Fruit fly (Drosophila melanogaster) whole organism, prepupa: ENCODE results near the gene CG1582.

ENCODE experiments used
- Blimp-1 ChIP-seq: fragments of 200-800 bp; sonication (Bioruptor generic); optimal IDR thresholded peaks from 3 replicates; lab custom pipeline; 2017; ENCODE audit warnings: missing biosample characterization, missing genetic modification characterization, mild to moderate bottlenecking, moderate library complexity, missing genetic modification reagents
- CG10669 ChIP-seq: fragments of 200-800 bp; sonication (Bioruptor generic); optimal IDR thresholded peaks from 3 replicates; lab custom pipeline; 2018; ENCODE audit warnings: missing biosample characterization, mild to moderate bottlenecking, missing genetic modification characterization, moderate library complexity
- CG11294 ChIP-seq: fragments of 200-800 bp; sonication (Bioruptor generic); IDR thresholded peaks from 2 replicates; pipeline ENCODE4 v1.3.6; 2022; ENCODE audit warnings: missing biosample characterization, missing genetic modification characterization
- CG11762 ChIP-seq: fragments of 200-800 bp; sonication (Bioruptor generic); optimal IDR thresholded peaks from 3 replicates; lab custom pipeline; 2016; ENCODE audit warnings: missing biosample characterization, missing genetic modification characterization; ENCODE audit not compliant: insufficient read depth
- CG11902 ChIP-seq: fragments of 200-800 bp; sonication (Bioruptor generic); optimal IDR thresholded peaks from 3 replicates; lab custom pipeline; 2016; ENCODE audit warnings: missing biosample characterization, missing genetic modification characterization
- CG15336 ChIP-seq: fragments of 200-800 bp; sonication (Bioruptor generic); IDR thresholded peaks from 2 replicates; pipeline ENCODE4 v1.3.6; 2022; ENCODE audit warnings: missing biosample characterization, missing genetic modification characterization
- CG16779 ChIP-seq: fragments of 200-800 bp; sonication (Bioruptor generic); optimal IDR thresholded peaks from 3 replicates; lab custom pipeline; 2017; ENCODE audit warnings: missing biosample characterization, mild to moderate bottlenecking, missing genetic modification characterization
- CG31627 ChIP-seq: fragments of 200-800 bp; sonication (Bioruptor generic); optimal IDR thresholded peaks from 3 replicates; lab custom pipeline; 2016; ENCODE audit warnings: missing biosample characterization, missing genetic modification characterization
- CG32006 ChIP-seq: fragments of 200-800 bp; sonication (Bioruptor generic); optimal IDR thresholded peaks from 3 replicates; lab custom pipeline; 2017; ENCODE audit warnings: missing biosample characterization, mild to moderate bottlenecking, missing genetic modification characterization
- CG34406 ChIP-seq: fragments of 200-800 bp; sonication (Bioruptor generic); optimal IDR thresholded peaks from 3 replicates; lab custom pipeline; 2016; ENCODE audit warnings: missing biosample characterization, missing genetic modification characterization
- CG3919 ChIP-seq: fragments of 200-800 bp; sonication (Bioruptor generic); optimal IDR thresholded peaks from 3 replicates; lab custom pipeline; 2016; ENCODE audit warnings: missing biosample characterization, missing genetic modification characterization
- CG6163 ChIP-seq: fragments of 200-800 bp; sonication (Bioruptor generic); IDR thresholded peaks from 3 replicates; pipeline ENCODE4 v1.3.6; 2022; ENCODE audit warnings: missing biosample characterization, missing genetic modification characterization
- CG6276 ChIP-seq: fragments of 200-800 bp; sonication (Bioruptor generic); optimal IDR thresholded peaks from 2 replicates; lab custom pipeline; 2017; ENCODE audit warnings: missing biosample characterization, mild to moderate bottlenecking, missing genetic modification characterization
- CG6808 ChIP-seq: fragments of 200-800 bp; sonication (Bioruptor generic); optimal IDR thresholded peaks from 3 replicates; lab custom pipeline; 2017; ENCODE audit warnings: missing biosample characterization, missing genetic modification characterization, mild to moderate bottlenecking, moderate library complexity, missing genetic modification reagents
- CG6854 ChIP-seq: fragments of 200-800 bp; sonication (Bioruptor generic); optimal IDR thresholded peaks from 2 replicates; lab custom pipeline; 2017; ENCODE audit warnings: missing biosample characterization, mild to moderate bottlenecking, missing genetic modification characterization
- CG7368 ChIP-seq: fragments of 200-800 bp; sonication (Bioruptor generic); optimal IDR thresholded peaks from 3 replicates; lab custom pipeline; 2016; ENCODE audit warnings: missing biosample characterization, missing genetic modification characterization
- CG8119 ChIP-seq: fragments of 200-800 bp; sonication (Bioruptor generic); IDR thresholded peaks from 3 replicates; pipeline ENCODE4 v1.3.6; 2022; ENCODE audit warnings: missing biosample characterization, missing genetic modification characterization
- CG8319 ChIP-seq: fragments of 200-800 bp; sonication (Bioruptor generic); optimal IDR thresholded peaks from 3 replicates; lab custom pipeline; 2016; ENCODE audit warnings: missing biosample characterization, missing genetic modification characterization
- CG8632 ChIP-seq: fragments of 200-800 bp; sonication (Bioruptor generic); optimal IDR thresholded peaks from 3 replicates; lab custom pipeline; 2016; ENCODE audit warnings: missing biosample characterization, missing genetic modification characterization
- CG9139 ChIP-seq: fragments of 200-800 bp; sonication (Bioruptor generic); optimal IDR thresholded peaks from 3 replicates; lab custom pipeline; 2017; ENCODE audit warnings: missing biosample characterization, mild to moderate bottlenecking, missing genetic modification characterization
- Eip75B ChIP-seq: fragments of 200-800 bp; sonication (Bioruptor generic); optimal IDR thresholded peaks from 3 replicates; lab custom pipeline; 2016; ENCODE audit warnings: missing biosample characterization, missing genetic modification characterization
- Eip78C ChIP-seq: fragments of 200-800 bp; sonication (Bioruptor generic); peaks from one replicate; lab custom pipeline; 2016; ENCODE audit warnings: missing biosample characterization, missing genetic modification characterization
- Eip93F ChIP-seq: fragments of 200-800 bp; sonication (Bioruptor generic); optimal IDR thresholded peaks from 2 replicates; lab custom pipeline; 2016; ENCODE audit warnings: missing biosample characterization, mild to moderate bottlenecking, missing genetic modification characterization
- Ets21C ChIP-seq: fragments of 200-800 bp; sonication (Bioruptor generic); optimal IDR thresholded peaks from 3 replicates; lab custom pipeline; 2016; ENCODE audit warnings: missing biosample characterization, missing genetic modification characterization
- Gug ChIP-seq: fragments of 200-800 bp; sonication (Bioruptor generic); IDR thresholded peaks from 2 replicates; pipeline ENCODE4 v1.3.6; 2022; ENCODE audit warnings: missing biosample characterization, missing genetic modification characterization
- Hr38 ChIP-seq: sonication (Bioruptor generic); optimal IDR thresholded peaks from 2 replicates; lab custom pipeline; 2016; ENCODE audit warnings: missing biosample characterization, missing genetic modification characterization
- Hr39 ChIP-seq: fragments of 200-800 bp; sonication (Bioruptor generic); optimal IDR thresholded peaks from 2 replicates; lab custom pipeline; 2016; ENCODE audit warnings: missing biosample characterization, missing genetic modification characterization
- Hr4 ChIP-seq: fragments of 200-800 bp; sonication (Bioruptor generic); optimal IDR thresholded peaks from 3 replicates; lab custom pipeline; 2016; ENCODE audit warnings: missing biosample characterization, missing genetic modification characterization
- Lpt ChIP-seq: fragments of 200-800 bp; sonication (Bioruptor generic); optimal IDR thresholded peaks from 3 replicates; lab custom pipeline; 2016; ENCODE audit warnings: missing biosample characterization, missing genetic modification characterization
- Met ChIP-seq: fragments of 200-800 bp; sonication (Bioruptor generic); optimal IDR thresholded peaks from 3 replicates; lab custom pipeline; 2016; ENCODE audit warnings: missing biosample characterization, missing genetic modification characterization
- OdsH ChIP-seq: fragments of 200-800 bp; sonication (Bioruptor generic); optimal IDR thresholded peaks from 3 replicates; lab custom pipeline; 2016; ENCODE audit warnings: missing biosample characterization, missing genetic modification characterization
- Smox ChIP-seq: fragments of 200-800 bp; sonication (Bioruptor generic); optimal IDR thresholded peaks from 3 replicates; lab custom pipeline; 2016; ENCODE audit warnings: missing biosample characterization, missing genetic modification characterization
- Sox102F ChIP-seq: fragments of 200-800 bp; sonication (Bioruptor generic); optimal IDR thresholded peaks from 2 replicates; lab custom pipeline; 2016; ENCODE audit warnings: missing biosample characterization, mild to moderate bottlenecking, missing genetic modification characterization
- Sox15 ChIP-seq: fragments of 200-800 bp; sonication (Bioruptor generic); optimal IDR thresholded peaks from 3 replicates; lab custom pipeline; 2016; ENCODE audit warnings: missing biosample characterization, missing genetic modification characterization
- achi ChIP-seq: fragments of 200-800 bp; sonication (Bioruptor generic); optimal IDR thresholded peaks from 3 replicates; lab custom pipeline; 2016; ENCODE audit warnings: missing biosample characterization, missing genetic modification characterization
- cyc ChIP-seq: fragments of 200-800 bp; sonication (Bioruptor generic); optimal IDR thresholded peaks from 3 replicates; lab custom pipeline; 2016; ENCODE audit warnings: missing biosample characterization, missing genetic modification characterization
- dac ChIP-seq: fragments of 200-800 bp; sonication (Bioruptor generic); optimal IDR thresholded peaks from 2 replicates; lab custom pipeline; 2017; ENCODE audit warnings: missing biosample characterization, mild to moderate bottlenecking, missing genetic modification characterization
- dsx ChIP-seq: fragments of 200-800 bp; optimal IDR thresholded peaks from 3 replicates; lab custom pipeline; 2019; ENCODE audit warnings: missing biosample characterization, mild to moderate bottlenecking, missing genetic modification characterization, moderate library complexity; ENCODE audit not compliant: poor library complexity, severe bottlenecking
- eg ChIP-seq: fragments of 200-800 bp; sonication (Bioruptor generic); IDR thresholded peaks from 3 replicates; pipeline ENCODE4 v1.3.6; 2022; ENCODE audit warnings: missing biosample characterization, missing genetic modification characterization
- esn ChIP-seq: fragments of 200-800 bp; sonication (Bioruptor generic); optimal IDR thresholded peaks from 2 replicates; lab custom pipeline; 2016; ENCODE audit warnings: missing biosample characterization, mild to moderate bottlenecking, missing genetic modification characterization, moderate library complexity
- fd59A ChIP-seq: fragments of 200-800 bp; sonication (Bioruptor generic); optimal IDR thresholded peaks from 2 replicates; lab custom pipeline; 2017; ENCODE audit warnings: missing biosample characterization, mild to moderate bottlenecking, missing genetic modification characterization, missing genetic modification reagents
- fkh ChIP-seq: fragments of 200-800 bp; sonication (Bioruptor generic); optimal IDR thresholded peaks from 3 replicates; lab custom pipeline; 2017; ENCODE audit warnings: missing biosample characterization, mild to moderate bottlenecking, missing genetic modification characterization, moderate library complexity
- lz ChIP-seq: fragments of 200-800 bp; sonication (Bioruptor generic); optimal IDR thresholded peaks from 3 replicates; lab custom pipeline; 2016; ENCODE audit warnings: missing biosample characterization, missing genetic modification characterization
- net ChIP-seq: fragments of 200-800 bp; sonication (Bioruptor generic); optimal IDR thresholded peaks from 3 replicates; lab custom pipeline; 2016; ENCODE audit warnings: missing biosample characterization, missing genetic modification characterization
- spab ChIP-seq: fragments of 200-800 bp; sonication (Bioruptor generic); optimal IDR thresholded peaks from 2 replicates; lab custom pipeline; 2017; ENCODE audit warnings: missing biosample characterization, mild to moderate bottlenecking, missing genetic modification characterization, missing genetic modification reagents
- svp ChIP-seq: fragments of 200-800 bp; sonication (Bioruptor generic); peaks from one replicate; lab custom pipeline; 2016; ENCODE audit warnings: missing biosample characterization, missing genetic modification characterization
- topi ChIP-seq: fragments of 200-800 bp; sonication (Bioruptor generic); optimal IDR thresholded peaks from 3 replicates; lab custom pipeline; 2016; ENCODE audit warnings: missing biosample characterization, missing genetic modification characterization
- vri ChIP-seq: fragments of 200-800 bp; sonication (Bioruptor generic); optimal IDR thresholded peaks from 3 replicates; lab custom pipeline; 2016; ENCODE audit warnings: missing biosample characterization, mild to moderate bottlenecking, missing genetic modification characterization

CG1582 gene

dm6 chrX:10891150-10891549 lies 8.0 kb downstream of the CG1582 start, which contains the start of gene Ork1:
Gene Ork1, minus strand, starts transcription at chrX:10891250.
- TF ChIP-seq CG3919, result no peak
- TF ChIP-seq Hr4, result no peak
- TF ChIP-seq CG7368 (GFP tag; lab: Kevin White, UChicago), result no peak
- TF ChIP-seq Eip93F (GFP tag; lab: Kevin White, UChicago), result no peak

dm6 chrX:10889955-10890617 lies 9.0 kb downstream of the CG1582 start:
- TF ChIP-seq esn (GFP tag; lab: Kevin White, UChicago) (peak; percentile 14), CG3919 (no peak), CG8319 (no peak), OdsH (GFP tag; lab: Kevin White, UChicago) (no peak), CG34406 (GFP tag; lab: Kevin White, UChicago) (no peak), Blimp-1 (GFP tag; lab: Kevin White, UChicago) (no peak), CG6276 (GFP tag; lab: Kevin White, UChicago) (no peak), CG7368 (GFP tag; lab: Kevin White, UChicago) (no peak), eg (no peak), CG6163 (GFP tag; lab: Robert Waterston, UW) (no peak), CG8119 (GFP tag; lab: Robert Waterston, UW) (no peak), CG31627 (GFP tag; lab: Kevin White, UChicago) (no peak), fkh (GFP tag; lab: Kevin White, UChicago) (no peak), lz (GFP tag; lab: Kevin White, UChicago) (no peak), Gug (GFP tag; lab: Robert Waterston, UW) (no peak), vri (GFP tag; lab: Kevin White, UChicago) (peak; percentile 3), CG6808 (GFP tag; lab: Kevin White, UChicago) (no peak), Sox15 (GFP tag; lab: Kevin White, UChicago) (no peak), Eip93F (GFP tag; lab: Kevin White, UChicago) (no peak), CG9139 (GFP tag; lab: Kevin White, UChicago) (no peak), fd59A (GFP tag; lab: Kevin White, UChicago) (no peak), Sox102F (GFP tag; lab: Kevin White, UChicago) (no peak), CG16779 (tag; lab: Kevin White, UChicago) (no peak), Hr38 (GFP tag; lab: Kevin White, UChicago) (no peak), Smox (no peak), CG8632 (no peak), Ets21C (GFP tag; lab: Kevin White, UChicago) (no peak), CG6854 (GFP tag; lab: Kevin White, UChicago) (no peak), dsx (GFP tag; lab: Kevin White, UChicago) (no peak), CG32006 (no peak), svp (GFP tag; lab: Kevin White, UChicago) (peak; percentile 97), CG11902 (no peak), CG11294 (GFP tag; lab: Robert Waterston, UW) (no peak), CG10669 (GFP tag; lab: Kevin White, UChicago) (no peak), cyc (GFP tag; lab: Kevin White, UChicago) (no peak), net (GFP tag; lab: Kevin White, UChicago) (no peak), spab (GFP tag; lab: Kevin White, UChicago) (no peak), dac (GFP tag; lab: Kevin White, UChicago) (no peak), Eip75B (no peak), Met (GFP tag; lab: Kevin White, UChicago) (peak; percentile 8), Hr39 (GFP tag; lab: Kevin White, UChicago) (no peak), Lpt (GFP tag; lab: Kevin White, UChicago) (no peak), Hr4 (no peak), achi (GFP tag; lab: Kevin White, UChicago) (no peak), Eip78C (peak; percentile 60), CG11762 (GFP tag; lab: Kevin White, UChicago) (no peak), CG15336 (no peak), topi (GFP tag; lab: Kevin White, UChicago) (peak; percentile 12)
